Worm (Caenorhabditis elegans) whole organism, L4/young adult: ENCODE results near the gene srg-36.

Experiments
- W03F9.2 ChIP-seq: fragments of 150-350 bp; optimal IDR thresholded peaks from 2 replicates; lab custom pipeline; 2014; ENCODE audit warnings: missing biosample characterization, missing genetic modification characterization
- dao-5 ChIP-seq: sonication (generic microtip); optimal IDR thresholded peaks from 2 replicates; lab custom pipeline; 2016; ENCODE audit warnings: missing genotype, missing genetic modification characterization, moderate library complexity, missing compliant biosample characterization
- him-1 ChIP-seq: sonication (generic microtip); optimal IDR thresholded peaks from 2 replicates; lab custom pipeline; 2016; ENCODE audit warnings: missing genotype, missing genetic modification reagents, missing genetic modification characterization, missing compliant biosample characterization

srg-36 gene

DNA sequence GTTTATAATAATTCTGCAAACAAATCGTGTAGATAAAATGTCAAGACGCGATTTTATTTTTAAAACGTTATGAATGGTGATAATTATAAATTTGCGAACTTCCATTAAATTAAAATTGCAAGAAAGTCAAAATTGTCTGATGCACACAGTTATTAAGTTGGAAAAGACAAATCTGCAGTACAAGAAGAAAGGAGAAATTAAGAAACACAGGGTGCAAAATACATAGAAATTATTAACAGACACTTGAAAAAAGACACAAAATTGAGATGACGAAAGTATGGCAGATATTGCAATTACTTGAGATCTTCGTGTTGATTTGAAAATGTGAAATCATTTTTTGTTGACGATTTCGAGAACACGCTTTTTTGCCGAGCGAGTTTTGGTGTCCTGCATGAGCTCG lies 7.3 kb upstream of the srg-36 start:
- TF ChIP-seq dao-5 (no peak), him-1 (tag; lab: Kevin White, UChicago) (no peak), W03F9.2 (tag; lab: Kevin White, UChicago) (no peak)

DNA sequence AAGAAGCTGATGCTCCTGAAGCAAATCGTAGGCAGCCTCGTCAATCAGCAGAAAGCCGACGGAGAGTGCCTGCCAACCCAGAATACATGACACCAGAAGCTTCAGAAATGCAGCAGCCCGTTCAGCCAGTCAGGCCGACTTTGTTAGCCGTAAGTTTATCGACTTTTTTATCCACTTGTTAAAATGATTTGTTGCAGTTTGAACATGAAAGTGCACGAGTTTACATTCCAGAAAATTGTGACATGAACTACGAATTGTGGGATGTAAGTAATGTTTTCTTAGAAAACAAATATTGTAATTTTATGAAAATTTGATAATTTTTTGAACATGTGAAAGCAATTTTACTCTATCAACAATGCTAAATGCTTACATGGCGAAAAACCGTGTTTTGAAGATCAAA lies 5.9 kb upstream of the srg-36 start:
- TF ChIP-seq dao-5 = no peak
- no peak for TF ChIP-seq W03F9.2 (tag; lab: Kevin White, UChicago)
- TF ChIP-seq him-1 (tag; lab: Kevin White, UChicago) = no peak

DNA sequence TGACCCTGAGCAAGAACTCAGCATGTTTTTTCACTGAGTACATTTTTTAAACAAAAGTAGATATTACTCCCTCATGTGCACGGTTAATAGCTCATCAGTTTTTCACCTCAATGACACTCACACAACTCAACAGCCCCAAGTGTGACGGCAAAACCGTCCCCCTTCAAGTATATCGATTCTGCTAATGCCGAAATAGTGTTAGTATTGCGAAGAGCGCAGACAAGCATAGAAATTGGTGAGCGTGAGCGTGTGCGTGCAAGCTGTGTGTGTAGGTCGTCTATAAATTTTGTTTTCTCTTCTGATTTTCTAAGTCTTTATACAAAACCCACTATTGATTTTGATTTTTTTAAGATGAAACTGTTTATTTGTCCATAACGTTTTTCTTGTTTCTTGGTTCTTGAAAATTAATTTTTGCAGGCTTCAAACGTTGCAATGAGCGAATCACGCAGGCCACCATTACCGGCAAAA lies 4.1 kb upstream of the srg-36 start, which contains the start of gene K04C1.2:
Gene K04C1.2, plus strand, starts transcription at position 418 of the 468 bp plus-strand sequence.
- TF ChIP-seq W03F9.2 (tag; lab: Kevin White, UChicago) (no peak), him-1 (tag; lab: Kevin White, UChicago) (no peak), dao-5 (no peak)

DNA sequence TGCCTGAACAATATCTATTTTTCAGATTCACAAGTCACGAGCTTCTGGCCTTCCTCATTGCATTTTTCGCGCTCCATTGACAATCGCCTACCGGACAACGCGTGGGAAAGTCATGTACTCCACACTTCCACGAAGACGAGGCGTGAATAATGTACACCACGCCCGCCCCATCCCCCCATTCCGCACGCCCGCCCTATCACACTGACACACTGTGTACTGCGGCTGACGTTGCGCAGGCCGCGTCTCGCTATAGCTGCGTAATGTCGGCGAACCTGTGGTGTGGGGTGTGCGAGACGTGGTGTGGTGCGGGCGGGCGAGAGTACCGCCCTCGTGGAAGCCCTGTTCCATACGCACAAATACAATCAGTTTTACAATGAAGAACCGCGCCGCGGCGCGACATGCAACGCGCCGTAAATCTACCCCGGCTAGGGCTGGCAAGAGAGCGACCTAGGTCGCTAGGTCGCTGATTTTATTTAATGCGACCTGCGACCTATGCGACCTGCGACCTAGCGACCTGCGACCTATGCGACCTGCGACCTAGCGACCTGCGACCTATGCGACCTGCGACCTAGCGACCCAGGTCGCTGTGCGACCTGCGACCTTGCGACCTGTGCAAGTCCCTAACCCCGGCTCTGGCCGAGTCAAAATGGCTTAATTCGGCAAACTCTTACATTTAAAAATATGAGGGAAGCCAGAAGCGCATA lies 2.0 kb upstream of the srg-36 start:
- TF ChIP-seq dao-5 (no peak), W03F9.2 (tag; lab: Kevin White, UChicago) (no peak), him-1 (tag; lab: Kevin White, UChicago) (no peak)

DNA sequence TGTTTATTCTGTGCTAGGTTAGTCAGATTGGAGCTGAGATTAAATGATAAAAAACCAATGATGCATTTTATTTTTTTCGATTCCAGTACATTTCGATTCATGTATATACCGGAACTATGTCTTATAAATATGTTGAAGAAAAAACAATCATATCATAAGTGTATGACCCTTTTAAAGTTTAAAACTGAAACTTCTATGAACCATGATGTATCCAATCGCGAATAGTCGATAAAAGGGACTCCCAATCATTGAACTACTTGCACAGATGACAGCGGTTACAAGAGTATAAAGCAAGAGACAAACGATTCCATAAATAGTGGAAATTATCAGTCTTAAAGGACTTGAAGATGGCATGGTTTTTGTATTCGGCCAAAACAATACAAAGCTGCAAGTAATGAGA lies 666 bp upstream of the srg-36 start, which contains the start of gene srg-37:
Gene srg-37, minus strand, starts transcription at position 101 of the 400 bp plus-strand sequence.
- TF ChIP-seq him-1 (tag; lab: Kevin White, UChicago) (no peak), W03F9.2 (tag; lab: Kevin White, UChicago) (no peak), dao-5 (no peak)

DNA sequence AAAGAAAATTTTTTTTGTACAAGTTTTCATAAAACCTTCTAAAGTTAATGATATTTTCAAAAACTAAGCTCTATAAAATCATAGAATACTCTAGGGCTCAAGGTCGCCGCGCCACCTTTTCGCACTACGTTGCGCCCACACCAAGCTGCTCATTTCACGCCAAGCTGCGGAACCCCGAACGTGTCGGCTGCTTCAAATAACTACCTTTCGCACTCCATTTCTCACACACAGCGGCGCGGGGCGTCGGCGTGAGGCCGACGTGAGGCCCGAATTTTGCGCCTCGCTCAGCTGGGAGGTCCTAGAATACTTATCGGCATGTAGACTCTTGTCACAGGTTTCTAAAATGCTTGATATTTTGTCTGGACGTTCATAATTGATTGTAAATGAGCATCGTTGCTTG lies 2.3 kb downstream of the srg-36 start:
- no peak for TF ChIP-seq W03F9.2 (tag; lab: Kevin White, UChicago)
- no peak for TF ChIP-seq dao-5
- no peak for TF ChIP-seq him-1 (tag; lab: Kevin White, UChicago)

DNA sequence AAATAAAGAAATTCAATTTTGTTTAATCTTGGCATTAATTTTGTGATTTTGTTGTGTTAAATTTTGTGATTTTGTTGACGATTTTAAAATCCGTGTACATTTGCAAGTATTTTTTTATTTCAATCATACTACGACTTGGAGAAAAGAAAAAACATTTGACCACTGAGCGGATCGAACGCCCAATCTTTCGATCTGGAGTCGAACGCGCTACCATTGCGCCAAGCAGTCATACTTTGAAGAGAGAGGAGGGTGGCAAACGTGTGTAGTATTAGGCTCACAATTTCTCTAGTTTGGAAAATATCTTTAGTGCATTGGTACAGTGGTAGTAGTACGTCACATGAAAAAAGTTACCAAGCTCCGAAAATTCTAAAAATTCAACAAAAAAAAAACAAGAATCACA lies 5.5 kb downstream of the srg-36 start:
- TF ChIP-seq him-1 (tag; lab: Kevin White, UChicago) = no peak
- no peak for TF ChIP-seq W03F9.2 (tag; lab: Kevin White, UChicago)
- no peak for TF ChIP-seq dao-5

DNA sequence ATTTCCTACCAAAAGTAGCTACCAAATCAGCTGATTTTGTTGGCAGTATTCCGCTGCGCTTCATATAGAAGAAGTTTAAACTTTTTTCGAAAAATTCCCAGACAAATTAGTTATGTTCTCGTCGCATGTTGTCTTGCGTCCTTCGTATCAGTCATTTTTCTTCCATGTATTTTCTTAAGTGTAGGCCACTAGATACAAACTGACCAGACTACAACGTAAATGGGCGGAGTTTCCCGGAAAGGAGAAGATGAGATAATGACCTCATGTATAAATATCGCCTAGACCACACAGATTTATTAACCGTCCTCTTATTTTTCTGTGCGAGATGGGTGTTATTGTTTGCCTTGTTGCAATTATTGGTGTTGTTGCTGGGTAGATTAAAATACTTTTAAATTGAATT lies 9.0 kb downstream of the srg-36 start, which contains the start of gene cyp-13B2:
Gene cyp-13B2, plus strand, starts transcription at position 301 of the 400 bp plus-strand sequence.
- TF ChIP-seq him-1 (tag; lab: Kevin White, UChicago) (no peak), dao-5 (no peak), W03F9.2 (tag; lab: Kevin White, UChicago) (no peak)

DNA sequence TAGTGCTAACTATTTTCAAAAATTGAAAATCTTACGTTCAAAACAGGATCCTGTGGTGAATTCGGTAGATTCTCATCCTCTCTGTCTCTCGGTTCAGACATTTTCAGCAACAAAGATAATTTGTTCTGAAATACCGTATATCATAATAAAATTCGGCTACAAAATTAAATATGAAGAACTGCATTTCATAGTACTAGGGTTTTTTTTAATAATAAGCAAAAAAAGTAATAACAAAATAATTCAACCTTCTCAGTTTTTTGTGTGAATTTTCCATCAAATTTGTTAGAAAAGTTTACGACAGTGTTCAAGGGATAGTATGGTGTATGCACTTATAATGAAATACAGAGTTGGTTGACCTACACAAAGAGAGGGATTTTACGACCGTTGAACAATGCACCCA lies 11.1 kb downstream of the srg-36 start, which contains the start of gene K06G5.3:
Gene K06G5.3, minus strand, starts transcription at position 101 of the 400 bp plus-strand sequence.
- TF ChIP-seq him-1 (tag; lab: Kevin White, UChicago) (no peak), dao-5 (no peak), W03F9.2 (tag; lab: Kevin White, UChicago) (no peak)

DNA sequence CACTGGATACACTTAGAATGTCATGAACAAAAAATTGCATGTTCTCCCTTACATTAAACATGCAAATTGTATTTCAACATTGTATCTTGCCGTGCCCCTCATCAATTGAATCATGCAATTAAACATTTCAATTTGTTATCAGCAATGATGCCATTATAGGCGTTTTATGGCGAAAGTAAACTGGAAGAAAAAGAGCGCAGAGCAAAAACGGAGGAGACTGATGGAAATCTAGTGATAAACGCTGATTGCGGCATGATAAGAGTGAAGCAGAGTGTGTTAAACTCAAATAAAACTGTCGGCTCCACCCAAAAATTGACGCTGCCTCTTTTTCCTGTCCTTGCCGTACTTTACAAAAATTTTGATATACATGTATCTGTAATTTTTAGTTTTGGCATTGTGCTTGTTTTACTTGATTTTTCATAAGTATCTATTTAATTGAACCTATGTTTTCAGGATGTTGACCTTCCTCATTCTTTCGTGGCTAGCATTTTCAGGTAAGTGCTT lies 19.7 kb downstream of the srg-36 start, which contains the start of gene K06G5.1:
Gene K06G5.1, plus strand, starts transcription at position 454 of the 504 bp plus-strand sequence.
- TF ChIP-seq him-1 (tag; lab: Kevin White, UChicago) = no peak
- no peak for TF ChIP-seq W03F9.2 (tag; lab: Kevin White, UChicago)
- TF ChIP-seq dao-5 = no peak

DNA sequence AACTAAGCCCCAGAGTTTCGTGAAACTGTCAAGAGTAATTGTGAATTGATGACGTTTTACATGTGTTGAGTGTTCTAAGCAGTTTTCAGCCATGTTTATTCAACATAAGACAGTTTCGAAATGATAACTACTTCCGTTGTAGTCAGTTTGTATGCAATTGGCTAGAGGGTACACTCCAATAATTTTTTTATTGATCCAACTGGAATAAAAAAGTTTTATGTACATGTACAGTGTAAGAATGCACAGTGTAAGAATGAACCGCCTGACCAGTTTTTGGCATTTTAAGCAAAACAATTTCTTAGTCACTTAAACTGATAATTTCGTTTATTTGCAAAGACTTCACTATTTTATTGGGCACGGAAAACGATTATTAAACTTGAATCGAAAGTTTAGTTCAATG lies 21.0 kb downstream of the srg-36 start:
- TF ChIP-seq W03F9.2 (tag; lab: Kevin White, UChicago) = no peak
- no peak for TF ChIP-seq him-1 (tag; lab: Kevin White, UChicago)
- TF ChIP-seq dao-5 = no peak

DNA sequence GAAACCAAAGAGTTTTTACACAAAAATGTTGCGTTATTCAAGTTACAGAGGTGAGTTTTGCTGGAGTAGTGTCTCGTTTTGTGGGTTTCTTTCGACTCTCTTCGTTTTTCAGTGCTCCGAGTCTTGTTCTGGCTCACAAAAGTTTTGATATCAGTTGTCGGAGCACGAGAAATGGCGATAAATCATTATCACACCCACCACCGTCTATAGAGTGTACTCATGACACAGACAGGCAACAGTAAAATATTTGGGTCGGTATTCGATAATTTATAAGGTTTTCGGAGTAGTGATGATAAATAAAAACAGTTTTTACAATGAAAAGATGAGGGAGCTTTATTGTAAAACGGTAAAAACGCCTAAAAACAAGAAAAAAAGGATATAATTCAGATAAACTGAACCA lies 26.3 kb downstream of the srg-36 start, which contains the start of gene ceh-37:
Gene ceh-37, minus strand, starts transcription at position 59 of the 400 bp plus-strand sequence.
- TF ChIP-seq W03F9.2 (tag; lab: Kevin White, UChicago) = no peak
- TF ChIP-seq him-1 (tag; lab: Kevin White, UChicago) = no peak
- TF ChIP-seq dao-5 = no peak

DNA sequence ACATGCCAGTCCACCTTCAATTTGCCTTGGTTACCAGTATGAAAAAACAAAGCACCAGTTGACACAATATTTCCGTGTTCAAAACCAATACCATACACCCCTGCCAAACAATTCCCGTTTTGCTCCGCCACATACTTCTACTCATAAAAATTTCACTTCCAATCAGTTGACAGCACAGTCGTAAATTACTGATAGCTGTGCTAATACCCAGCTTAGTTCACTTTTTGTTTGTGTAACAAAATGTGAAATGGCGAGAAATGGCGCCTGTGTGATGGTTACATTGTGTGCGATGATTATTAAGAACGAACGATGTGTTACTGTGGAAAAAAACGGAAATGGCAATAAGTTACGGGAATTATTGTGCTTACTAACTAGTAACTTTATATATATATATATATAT lies 27.9 kb downstream of the srg-36 start:
- TF ChIP-seq him-1 (tag; lab: Kevin White, UChicago) (no peak), dao-5 (no peak), W03F9.2 (tag; lab: Kevin White, UChicago) (no peak)

DNA sequence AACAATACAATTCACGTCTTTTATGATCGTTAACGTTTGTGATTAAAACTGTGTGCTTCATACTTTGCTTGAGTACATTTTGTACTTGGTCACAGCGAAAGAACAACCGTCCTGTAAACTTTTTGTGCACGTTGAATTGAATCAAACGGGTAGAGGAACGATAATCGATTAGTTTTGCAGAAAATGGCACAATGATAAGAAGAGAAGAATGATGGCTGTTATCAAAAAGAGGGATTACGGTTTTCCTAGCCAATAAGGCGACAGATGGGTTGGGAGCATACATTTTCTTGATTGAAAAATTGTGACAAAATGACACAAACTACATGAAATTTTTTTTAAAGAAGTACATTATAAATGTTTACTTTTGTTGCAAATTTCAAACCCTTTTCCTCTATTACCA lies 40.0 kb downstream of the srg-36 start:
- TF ChIP-seq W03F9.2 (tag; lab: Kevin White, UChicago) (no peak), dao-5 (no peak), him-1 (tag; lab: Kevin White, UChicago) (no peak)
